Fruit fly (Drosophila melanogaster) whole organism, prepupa: ENCODE data around the gene CG6769.

Experiments used
- Blimp-1 ChIP-seq: fragments of 200-800 bp; sonication (Bioruptor generic); optimal IDR thresholded peaks from 3 replicates; lab custom pipeline; 2017; ENCODE audit warnings: missing biosample characterization, missing genetic modification characterization, mild to moderate bottlenecking, moderate library complexity, missing genetic modification reagents
- CG10631 ChIP-seq: fragments of 200-800 bp; sonication (Bioruptor generic); optimal IDR thresholded peaks from 2 replicates; lab custom pipeline; 2016; ENCODE audit warnings: missing biosample characterization, missing genetic modification characterization
- CG10669 ChIP-seq: fragments of 200-800 bp; sonication (Bioruptor generic); optimal IDR thresholded peaks from 3 replicates; lab custom pipeline; 2018; ENCODE audit warnings: missing biosample characterization, mild to moderate bottlenecking, missing genetic modification characterization, moderate library complexity
- CG11294 ChIP-seq: fragments of 200-800 bp; sonication (Bioruptor generic); IDR thresholded peaks from 2 replicates; pipeline ENCODE4 v1.3.6; 2022; ENCODE audit warnings: missing biosample characterization, missing genetic modification characterization
- CG11762 ChIP-seq: fragments of 200-800 bp; sonication (Bioruptor generic); optimal IDR thresholded peaks from 3 replicates; lab custom pipeline; 2016; ENCODE audit warnings: missing biosample characterization, missing genetic modification characterization; ENCODE audit not compliant: insufficient read depth
- CG11902 ChIP-seq: fragments of 200-800 bp; sonication (Bioruptor generic); optimal IDR thresholded peaks from 3 replicates; lab custom pipeline; 2016; ENCODE audit warnings: missing biosample characterization, missing genetic modification characterization
- CG1621 ChIP-seq: fragments of 200-800 bp; sonication (Bioruptor generic); optimal IDR thresholded peaks from 3 replicates; lab custom pipeline; 2018; ENCODE audit warnings: missing biosample characterization, mild to moderate bottlenecking, missing genetic modification characterization
- CG16779 ChIP-seq: fragments of 200-800 bp; sonication (Bioruptor generic); optimal IDR thresholded peaks from 3 replicates; lab custom pipeline; 2017; ENCODE audit warnings: missing biosample characterization, mild to moderate bottlenecking, missing genetic modification characterization
- CG3032 ChIP-seq: fragments of 200-800 bp; optimal IDR thresholded peaks from 2 replicates; lab custom pipeline; 2019; ENCODE audit warnings: missing biosample characterization, mild to moderate bottlenecking, missing genetic modification characterization, moderate library complexity
- CG31627 ChIP-seq: fragments of 200-800 bp; sonication (Bioruptor generic); optimal IDR thresholded peaks from 3 replicates; lab custom pipeline; 2016; ENCODE audit warnings: missing biosample characterization, missing genetic modification characterization
- CG32006 ChIP-seq: fragments of 200-800 bp; sonication (Bioruptor generic); optimal IDR thresholded peaks from 3 replicates; lab custom pipeline; 2017; ENCODE audit warnings: missing biosample characterization, mild to moderate bottlenecking, missing genetic modification characterization
- CG34406 ChIP-seq: fragments of 200-800 bp; sonication (Bioruptor generic); optimal IDR thresholded peaks from 3 replicates; lab custom pipeline; 2016; ENCODE audit warnings: missing biosample characterization, missing genetic modification characterization
- CG3919 ChIP-seq: fragments of 200-800 bp; sonication (Bioruptor generic); optimal IDR thresholded peaks from 3 replicates; lab custom pipeline; 2016; ENCODE audit warnings: missing biosample characterization, missing genetic modification characterization
- CG4318 ChIP-seq: fragments of 200-800 bp; sonication (Bioruptor generic); optimal IDR thresholded peaks from 3 replicates; lab custom pipeline; 2017; ENCODE audit warnings: missing biosample characterization, mild to moderate bottlenecking, missing genetic modification characterization
- CG6163 ChIP-seq: fragments of 200-800 bp; sonication (Bioruptor generic); IDR thresholded peaks from 3 replicates; pipeline ENCODE4 v1.3.6; 2022; ENCODE audit warnings: missing biosample characterization, missing genetic modification characterization
- CG6792 ChIP-seq: fragments of 200-800 bp; sonication (Bioruptor generic); optimal IDR thresholded peaks from 3 replicates; lab custom pipeline; 2016; ENCODE audit warnings: missing biosample characterization, missing genetic modification characterization
- CG6808 ChIP-seq: fragments of 200-800 bp; sonication (Bioruptor generic); optimal IDR thresholded peaks from 3 replicates; lab custom pipeline; 2017; ENCODE audit warnings: missing biosample characterization, missing genetic modification characterization, mild to moderate bottlenecking, moderate library complexity, missing genetic modification reagents
- CG6854 ChIP-seq: fragments of 200-800 bp; sonication (Bioruptor generic); optimal IDR thresholded peaks from 2 replicates; lab custom pipeline; 2017; ENCODE audit warnings: missing biosample characterization, mild to moderate bottlenecking, missing genetic modification characterization
- CG7368 ChIP-seq: fragments of 200-800 bp; sonication (Bioruptor generic); optimal IDR thresholded peaks from 3 replicates; lab custom pipeline; 2016; ENCODE audit warnings: missing biosample characterization, missing genetic modification characterization
- CG8319 ChIP-seq: fragments of 200-800 bp; sonication (Bioruptor generic); optimal IDR thresholded peaks from 3 replicates; lab custom pipeline; 2016; ENCODE audit warnings: missing biosample characterization, missing genetic modification characterization
- CG8632 ChIP-seq: fragments of 200-800 bp; sonication (Bioruptor generic); optimal IDR thresholded peaks from 3 replicates; lab custom pipeline; 2016; ENCODE audit warnings: missing biosample characterization, missing genetic modification characterization
- Eip78C ChIP-seq: fragments of 200-800 bp; sonication (Bioruptor generic); peaks from one replicate; lab custom pipeline; 2016; ENCODE audit warnings: missing biosample characterization, missing genetic modification characterization
- Eip93F ChIP-seq: fragments of 200-800 bp; sonication (Bioruptor generic); optimal IDR thresholded peaks from 2 replicates; lab custom pipeline; 2016; ENCODE audit warnings: missing biosample characterization, mild to moderate bottlenecking, missing genetic modification characterization
- Gug ChIP-seq: fragments of 200-800 bp; sonication (Bioruptor generic); IDR thresholded peaks from 2 replicates; pipeline ENCODE4 v1.3.6; 2022; ENCODE audit warnings: missing biosample characterization, missing genetic modification characterization
- Hr38 ChIP-seq: sonication (Bioruptor generic); optimal IDR thresholded peaks from 2 replicates; lab custom pipeline; 2016; ENCODE audit warnings: missing biosample characterization, missing genetic modification characterization
- Hr39 ChIP-seq: fragments of 200-800 bp; sonication (Bioruptor generic); optimal IDR thresholded peaks from 2 replicates; lab custom pipeline; 2016; ENCODE audit warnings: missing biosample characterization, missing genetic modification characterization
- Lpt ChIP-seq: fragments of 200-800 bp; sonication (Bioruptor generic); optimal IDR thresholded peaks from 3 replicates; lab custom pipeline; 2016; ENCODE audit warnings: missing biosample characterization, missing genetic modification characterization
- Met ChIP-seq: fragments of 200-800 bp; sonication (Bioruptor generic); optimal IDR thresholded peaks from 3 replicates; lab custom pipeline; 2016; ENCODE audit warnings: missing biosample characterization, missing genetic modification characterization
- Sox102F ChIP-seq: fragments of 200-800 bp; sonication (Bioruptor generic); optimal IDR thresholded peaks from 2 replicates; lab custom pipeline; 2016; ENCODE audit warnings: missing biosample characterization, mild to moderate bottlenecking, missing genetic modification characterization
- Sox14 ChIP-seq: fragments of 200-800 bp; sonication (Bioruptor generic); optimal IDR thresholded peaks from 3 replicates; lab custom pipeline; 2016; ENCODE audit warnings: missing biosample characterization, missing genetic modification characterization
- Sox15 ChIP-seq: fragments of 200-800 bp; sonication (Bioruptor generic); optimal IDR thresholded peaks from 3 replicates; lab custom pipeline; 2016; ENCODE audit warnings: missing biosample characterization, missing genetic modification characterization
- cyc ChIP-seq: fragments of 200-800 bp; sonication (Bioruptor generic); optimal IDR thresholded peaks from 3 replicates; lab custom pipeline; 2016; ENCODE audit warnings: missing biosample characterization, missing genetic modification characterization
- dac ChIP-seq: fragments of 200-800 bp; sonication (Bioruptor generic); optimal IDR thresholded peaks from 2 replicates; lab custom pipeline; 2017; ENCODE audit warnings: missing biosample characterization, mild to moderate bottlenecking, missing genetic modification characterization
- dsx ChIP-seq: fragments of 200-800 bp; optimal IDR thresholded peaks from 3 replicates; lab custom pipeline; 2019; ENCODE audit warnings: missing biosample characterization, mild to moderate bottlenecking, missing genetic modification characterization, moderate library complexity; ENCODE audit not compliant: poor library complexity, severe bottlenecking
- eg ChIP-seq: fragments of 200-800 bp; sonication (Bioruptor generic); IDR thresholded peaks from 3 replicates; pipeline ENCODE4 v1.3.6; 2022; ENCODE audit warnings: missing biosample characterization, missing genetic modification characterization
- esn ChIP-seq: fragments of 200-800 bp; sonication (Bioruptor generic); optimal IDR thresholded peaks from 2 replicates; lab custom pipeline; 2016; ENCODE audit warnings: missing biosample characterization, mild to moderate bottlenecking, missing genetic modification characterization, moderate library complexity
- fd59A ChIP-seq: fragments of 200-800 bp; sonication (Bioruptor generic); optimal IDR thresholded peaks from 2 replicates; lab custom pipeline; 2017; ENCODE audit warnings: missing biosample characterization, mild to moderate bottlenecking, missing genetic modification characterization, missing genetic modification reagents
- fkh ChIP-seq: fragments of 200-800 bp; sonication (Bioruptor generic); optimal IDR thresholded peaks from 3 replicates; lab custom pipeline; 2017; ENCODE audit warnings: missing biosample characterization, mild to moderate bottlenecking, missing genetic modification characterization, moderate library complexity
- lz ChIP-seq: fragments of 200-800 bp; sonication (Bioruptor generic); optimal IDR thresholded peaks from 3 replicates; lab custom pipeline; 2016; ENCODE audit warnings: missing biosample characterization, missing genetic modification characterization
- pdm3 ChIP-seq: fragments of 200-800 bp; sonication (Bioruptor generic); optimal IDR thresholded peaks from 3 replicates; lab custom pipeline; 2016; ENCODE audit warnings: missing biosample characterization, missing genetic modification characterization
- salr ChIP-seq, 2 experiments: fragments of 200-800 bp; sonication (Bioruptor generic); optimal IDR thresholded peaks; 3 replicates each; lab custom pipeline; 2016 to 2018; ENCODE audit warnings: missing biosample characterization in 2 of 2, missing genetic modification characterization in 2 of 2, mild to moderate bottlenecking in 1 of 2
- spab ChIP-seq: fragments of 200-800 bp; sonication (Bioruptor generic); optimal IDR thresholded peaks from 2 replicates; lab custom pipeline; 2017; ENCODE audit warnings: missing biosample characterization, mild to moderate bottlenecking, missing genetic modification characterization, missing genetic modification reagents
- ss ChIP-seq, 2 experiments: fragments of 200-800 bp; sonication (Bioruptor generic); optimal IDR thresholded peaks; 2 replicates in 1 of 2; 3 replicates in 1 of 2; lab custom pipeline; 2017 to 2018; ENCODE audit warnings: mild to moderate bottlenecking in 2 of 2, missing biosample characterization in 2 of 2, missing genetic modification characterization in 2 of 2, moderate library complexity in 1 of 2
- topi ChIP-seq: fragments of 200-800 bp; sonication (Bioruptor generic); optimal IDR thresholded peaks from 3 replicates; lab custom pipeline; 2016; ENCODE audit warnings: missing biosample characterization, missing genetic modification characterization
- vri ChIP-seq: fragments of 200-800 bp; sonication (Bioruptor generic); optimal IDR thresholded peaks from 3 replicates; lab custom pipeline; 2016; ENCODE audit warnings: missing biosample characterization, mild to moderate bottlenecking, missing genetic modification characterization

The CG6769 gene

DNA sequence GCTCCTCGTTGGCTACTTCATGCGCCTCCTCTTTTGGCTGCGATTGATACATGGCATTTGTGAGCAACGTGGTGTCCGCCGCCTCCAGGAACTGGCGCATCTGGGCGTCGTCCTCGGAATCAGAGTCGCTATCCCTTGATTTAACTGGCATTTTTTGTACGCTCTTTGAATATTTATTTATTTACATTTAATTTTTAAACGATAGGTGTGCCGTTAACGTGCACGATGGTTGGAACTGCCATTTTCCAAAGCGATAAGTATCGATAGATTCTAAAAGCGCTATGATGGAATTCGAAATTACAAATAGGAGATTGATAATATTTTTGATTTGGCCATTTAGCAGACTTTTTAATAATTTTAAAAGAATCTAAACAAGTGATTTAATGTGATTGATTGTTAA is 8.3 kb upstream of the CG6769 start, which contains the start of gene CG32554:
Gene CG32554, minus strand, starts transcription at position 229 of the 400 bp plus-strand sequence.
- no peak for TF ChIP-seq cyc
- TF ChIP-seq fkh = peak; percentile 89

DNA sequence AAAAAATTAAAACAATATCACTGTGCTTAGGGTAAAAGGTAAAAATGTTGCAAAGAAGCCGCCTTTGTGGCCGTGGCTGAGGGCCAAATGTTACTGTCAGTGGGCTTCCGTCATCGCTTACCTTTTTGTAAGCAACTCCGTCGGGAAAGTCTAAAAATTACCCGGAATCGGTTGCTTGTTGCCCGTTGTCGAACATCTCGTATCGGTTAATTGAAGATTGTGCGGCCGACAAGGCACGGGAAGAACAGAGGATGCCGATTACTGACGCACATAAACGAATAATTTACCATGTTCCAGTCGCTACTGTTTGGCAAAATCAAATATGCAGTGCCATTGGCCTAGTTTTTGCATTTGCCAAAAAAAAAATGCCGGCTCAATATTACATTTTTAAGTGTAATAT is 4.8 kb upstream of the CG6769 start, which contains the start of gene Mco4:
Gene Mco4, minus strand, starts transcription at position 101 of the 400 bp plus-strand sequence.
- TF ChIP-seq Lpt (no peak), CG7368 (no peak), Sox14 (no peak), salr (GFP tag; optimal IDR thresholded peaks at IDR 0.05; lab: Kevin White, UChicago) (no peak), Gug (GFP tag; lab: Robert Waterston, UW) (no peak), CG3919 (GFP tag; lab: Kevin White, UChicago) (no peak), CG6808 (GFP tag; lab: Kevin White, UChicago) (no peak), ss (GFP tag; optimal IDR thresholded peaks at IDR 0.05; lab: Kevin White, UChicago) (no peak), Eip93F (no peak), spab (GFP tag; lab: Kevin White, UChicago) (no peak), CG6792 (GFP tag; lab: Kevin White, UChicago) (no peak)
- TF ChIP-seq, all 60 proteins: peak for 0

DNA sequence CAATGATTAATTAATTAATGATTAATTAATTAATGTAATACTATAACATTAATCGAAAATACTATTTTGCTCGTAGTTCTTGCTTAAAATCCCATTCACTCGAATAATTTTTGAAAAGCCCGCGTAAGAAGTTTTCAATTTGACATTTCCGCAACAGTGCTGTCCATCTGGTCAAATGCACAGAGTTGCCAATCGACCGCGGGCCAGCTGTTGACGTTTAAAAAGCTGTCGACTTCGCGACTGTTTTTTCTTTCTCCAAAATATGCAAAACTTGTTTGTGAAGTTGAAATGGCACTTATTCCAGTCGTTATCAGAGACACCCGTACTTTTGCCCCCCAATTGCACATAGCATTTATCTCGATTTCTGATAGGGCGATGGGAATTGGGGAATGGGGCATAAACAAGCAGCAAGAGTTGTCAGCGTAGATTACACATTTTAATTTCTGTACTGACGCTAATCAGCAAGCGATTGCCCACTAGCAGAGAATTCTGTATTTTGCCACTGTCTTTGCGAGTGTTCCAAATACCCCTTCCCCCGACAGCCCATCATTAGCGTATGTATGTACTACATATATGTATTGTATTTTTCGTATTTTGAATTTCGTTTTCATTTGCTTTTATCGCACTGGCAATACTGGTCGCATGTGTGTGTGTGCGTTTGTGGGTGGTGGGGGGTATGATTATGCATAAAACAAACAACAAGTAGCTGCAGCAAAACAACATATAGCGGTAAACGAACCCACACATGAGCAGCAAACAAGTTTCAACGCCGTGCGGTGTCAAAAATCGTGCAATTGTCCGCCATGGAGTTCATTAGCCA is 4.1 kb upstream of the CG6769 start, which contains the start of gene Srx:
Gene Srx, plus strand, starts transcription at position 517 of the 820 bp plus-strand sequence.
- TF ChIP-seq CG6163 (GFP tag; lab: Robert Waterston, UW) = 0 out of 3 replicates have a peak, but pooled peaks have one; percentile 38
- no peak for TF ChIP-seq salr (GFP tag; optimal IDR thresholded peaks at IDR 0.05; lab: Kevin White, UChicago)
- peak; percentile 60 for TF ChIP-seq CG6808 (GFP tag; lab: Kevin White, UChicago)
- peak; percentile 21 for TF ChIP-seq topi (GFP tag; lab: Kevin White, UChicago)
- TF ChIP-seq pdm3 (GFP tag; lab: Kevin White, UChicago) = no peak
- TF ChIP-seq CG11902 (GFP tag; lab: Kevin White, UChicago) = no peak
- TF ChIP-seq dac (GFP tag; lab: Kevin White, UChicago) = peak; percentile 7
- no peak for TF ChIP-seq CG32006 (GFP tag; lab: Kevin White, UChicago)
- TF ChIP-seq CG1621 (tag; lab: Kevin White, UChicago) = no peak
- peak; percentile 54 for TF ChIP-seq Eip93F
- TF ChIP-seq Lpt = no peak
- no peak for TF ChIP-seq CG10669 (GFP tag; lab: Kevin White, UChicago)
- no peak for TF ChIP-seq fd59A
- TF ChIP-seq eg (GFP tag; lab: Robert Waterston, UW) = peak; percentile 66
- TF ChIP-seq CG16779 (tag; lab: Kevin White, UChicago) = no peak
- TF ChIP-seq CG8632 = peak; percentile 39
- no peak for TF ChIP-seq CG3919 (GFP tag; lab: Kevin White, UChicago)
- peak; percentile 23 for TF ChIP-seq Sox14
- peak; percentile 79 for TF ChIP-seq vri
- no peak for TF ChIP-seq Sox102F (GFP tag; lab: Kevin White, UChicago)
- TF ChIP-seq Sox15 (GFP tag; lab: Kevin White, UChicago) = peak; percentile 30
- peak; percentile 35 for TF ChIP-seq Hr39 (GFP tag; lab: Kevin White, UChicago)
- TF ChIP-seq CG11762 (GFP tag; lab: Kevin White, UChicago) = no peak
- TF ChIP-seq Gug (GFP tag; lab: Robert Waterston, UW) = no peak
- no peak for TF ChIP-seq cyc
- TF ChIP-seq dsx = peak; percentile 18
- TF ChIP-seq CG31627 (GFP tag; lab: Kevin White, UChicago) = peak; percentile 28
- TF ChIP-seq Met (GFP tag; lab: Kevin White, UChicago) = no peak
- TF ChIP-seq CG8319 (GFP tag; lab: Kevin White, UChicago) = no peak
- no peak for TF ChIP-seq CG11294 (GFP tag; lab: Robert Waterston, UW)
- TF ChIP-seq Eip78C (GFP tag; lab: Kevin White, UChicago) = peak; percentile 65
- no peak for TF ChIP-seq CG34406 (GFP tag; lab: Kevin White, UChicago)
- no peak for TF ChIP-seq CG6854
- no peak for TF ChIP-seq Hr38
- TF ChIP-seq Blimp-1 = peak; percentile 76
- no peak for TF ChIP-seq CG10631 (GFP tag; lab: Kevin White, UChicago)
- no peak for TF ChIP-seq lz (GFP tag; lab: Kevin White, UChicago)
- TF ChIP-seq CG4318 (GFP tag; lab: Kevin White, UChicago) = no peak
- peak; percentile 50 for TF ChIP-seq esn (GFP tag; lab: Kevin White, UChicago)
- TF ChIP-seq CG3032 = peak; percentile 19
